Worm (Caenorhabditis elegans): Measurements from ENCODE around the gene H39E23.3.

Gene H39E23.3

ce11 chrV:14092403-14092802 is 15.2 kb upstream of the H39E23.3 start, which contains the start of gene D1086.3 (continued):
- no peak for TF ChIP-seq nhr-80 (tag; optimal IDR thresholded peaks at IDR 0.05)

- TF ChIP-seq die-1 (tag; optimal IDR thresholded peaks at IDR 0.05) (no peak), sptf-2 (GFP tag; optimal IDR thresholded peaks at IDR 0.05) (no peak), mxl-1 (tag; optimal IDR thresholded peaks at IDR 0.05) (no peak), unc-130 (GFP tag; optimal IDR thresholded peaks at IDR 0.05) (no peak), chd-7 (tag; optimal IDR thresholded peaks at IDR 0.05) (no peak), athp-1 (tag; optimal IDR thresholded peaks at IDR 0.05) (no peak), aptf-2 (GFP tag; conservative IDR thresholded peaks at IDR 0.05) (no peak), F37B4.10 (GFP tag; IDR thresholded peaks at IDR 0.05) (no peak)
Measured at ce11 chrV:14093805-14094204, 13.8 kb upstream of the H39E23.3 start, which contains the start of gene D1086.8. Gene D1086.8, plus strand, starts transcription at chrV:14094105.

DNA sequence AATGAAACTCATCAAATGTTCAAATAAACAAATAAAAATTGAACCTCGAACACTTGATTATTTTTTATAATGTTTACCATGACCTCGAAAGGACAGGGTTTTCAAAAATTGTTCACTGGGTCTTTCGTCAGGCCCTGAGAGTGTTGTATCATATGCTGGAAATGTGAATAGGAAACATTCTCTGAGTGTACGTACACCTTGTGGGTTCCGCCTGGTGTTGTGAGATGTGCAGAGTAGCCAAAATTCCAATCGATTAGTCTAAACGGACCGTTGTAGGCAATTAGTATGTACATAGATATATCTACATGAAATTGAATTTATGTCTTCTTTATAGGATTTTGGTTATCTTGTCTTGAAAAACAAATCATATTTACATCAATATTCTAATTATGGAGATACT is 13.1 kb upstream of the H39E23.3 start:
- TF ChIP-seq ceh-58 (GFP tag; IDR thresholded peaks at IDR 0.05) (no peak), snpc-4 (GFP tag; optimal IDR thresholded peaks at IDR 0.05) (no peak), snpc-4 (tag; optimal IDR thresholded peaks at IDR 0.05) (peak in 2 of 4 experiments; percentile 36 to 70), F37B4.10 (GFP tag; IDR thresholded peaks at IDR 0.05) (no peak), lsy-27 (tag; optimal IDR thresholded peaks at IDR 0.05; ENCODE audit: borderline replicate concordance, insufficient read depth) (no peak), let-526 (GFP tag; IDR thresholded peaks at IDR 0.05) (no peak), ztf-26 (tag; optimal IDR thresholded peaks at IDR 0.05) (no peak), F23B12.7 (tag; optimal IDR thresholded peaks at IDR 0.05; ENCODE audit: insufficient read depth) (no peak), nhr-120 (GFP tag; IDR thresholded peaks at IDR 0.05) (no peak), repo-1 (tag; optimal IDR thresholded peaks at IDR 0.05) (no peak), tbp1 (GFP tag; optimal IDR thresholded peaks at IDR 0.05) (peak; percentile 16), lir-1 (GFP tag; conservative IDR thresholded peaks at IDR 0.05) (no peak), Y53G8AR.9 (GFP tag; conservative IDR thresholded peaks at IDR 0.05) (no peak), F57C9.4 (tag; optimal IDR thresholded peaks at IDR 0.05) (no peak), dpff-1 (tag; optimal IDR thresholded peaks at IDR 0.05) (no peak), nhr-179 (tag; optimal IDR thresholded peaks at IDR 0.05) (no peak), F57A8.1 (GFP tag; optimal IDR thresholded peaks at IDR 0.05) (no peak), C17E4.6 (GFP tag; IDR thresholded peaks at IDR 0.05) (no peak), unc-130 (GFP tag; optimal IDR thresholded peaks at IDR 0.05) (no peak), Y67H2A.10 (GFP tag; conservative IDR thresholded peaks at IDR 0.05) (no peak), sdz-38 (tag; optimal IDR thresholded peaks at IDR 0.05) (no peak), pha-4 (tag; optimal IDR thresholded peaks at IDR 0.05) (no peak), hmg-1.2 (GFP tag; IDR thresholded peaks at IDR 0.05) (peak; percentile 24; the same call in 1 of the 2 replicates), akir-1 (GFP tag; optimal IDR thresholded peaks at IDR 0.05) (no peak), bed-2 (GFP tag; IDR thresholded peaks at IDR 0.05) (no peak), fkh-3 (tag; optimal IDR thresholded peaks at IDR 0.05) (no peak), snpc-1.1 (tag; optimal IDR thresholded peaks at IDR 0.05; ENCODE audit: insufficient read depth) (peak; percentile 59), Y79H2A.3 (GFP tag; conservative IDR thresholded peaks at IDR 0.05) (no peak), unc-62 (GFP tag; optimal IDR thresholded peaks at IDR 0.05) (no peak), nhr-27 (tag; optimal IDR thresholded peaks at IDR 0.05) (no peak), egrh-3 (GFP tag; IDR thresholded peaks at IDR 0.05) (no peak), tlf-1 (GFP tag; optimal IDR thresholded peaks at IDR 0.05) (no peak), B0035.1 (tag; optimal IDR thresholded peaks at IDR 0.05) (no peak), rec-8 (tag; optimal IDR thresholded peaks at IDR 0.05) (no peak)

Data from whole organism, young adult.